Fruit fly (Drosophila melanogaster) whole organism, prepupa: ENCODE measurements around the gene CG14286.

Source experiments
- CG11294 ChIP-seq: fragments of 200-800 bp; sonication (Bioruptor generic); IDR thresholded peaks from 2 replicates; pipeline ENCODE4 v1.3.6; 2022; ENCODE audit warnings: missing biosample characterization, missing genetic modification characterization
- achi ChIP-seq: fragments of 200-800 bp; sonication (Bioruptor generic); optimal IDR thresholded peaks from 3 replicates; lab custom pipeline; 2016; ENCODE audit warnings: missing biosample characterization, missing genetic modification characterization
- vri ChIP-seq: fragments of 200-800 bp; sonication (Bioruptor generic); optimal IDR thresholded peaks from 3 replicates; lab custom pipeline; 2016; ENCODE audit warnings: missing biosample characterization, mild to moderate bottlenecking, missing genetic modification characterization

DNA sequence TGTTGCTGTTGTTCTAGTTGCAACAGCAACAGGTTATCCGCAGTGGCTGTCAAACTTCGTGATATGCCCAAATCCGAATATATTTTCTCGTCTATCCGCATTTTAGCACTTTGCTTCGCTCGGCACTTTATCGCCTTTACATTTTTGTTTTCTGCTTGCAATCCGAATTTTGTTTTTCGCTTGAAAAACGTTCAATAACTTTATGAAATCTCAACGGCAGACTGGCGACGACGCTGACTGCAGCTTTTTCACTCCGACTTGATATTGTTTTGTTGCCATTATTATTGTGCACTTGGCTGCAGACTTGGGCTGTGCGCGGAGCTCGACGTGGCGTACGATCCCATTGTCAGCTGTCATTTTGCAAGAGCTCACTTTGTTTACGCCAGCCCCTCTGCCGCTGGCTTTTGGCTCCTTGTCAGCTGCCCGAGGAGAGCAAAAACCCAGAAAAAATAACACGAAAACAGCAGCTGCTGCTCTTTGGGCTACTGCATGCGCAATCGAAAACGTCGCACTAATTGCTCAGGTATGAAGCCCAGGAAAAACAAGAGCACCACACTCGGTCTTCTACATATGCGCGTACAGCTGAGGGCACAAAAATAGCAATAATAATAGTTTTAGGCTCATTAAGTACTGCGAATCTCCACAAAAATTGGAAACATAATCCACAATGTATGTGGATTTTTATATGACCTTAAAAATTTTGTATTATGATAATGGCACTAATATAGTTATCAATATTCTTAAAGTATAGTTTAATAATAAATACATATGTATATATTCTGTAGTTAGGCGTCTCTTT lies 37.6 kb upstream of the CG14286 start:
- TF ChIP-seq achi (GFP tag; lab: Kevin White, UChicago) (peak; percentile 39), vri (GFP tag; lab: Kevin White, UChicago) (no peak), CG11294 (GFP tag; lab: Robert Waterston, UW) (peak; percentile 33; the same call in 1 of the 2 replicates)
